Worm (Caenorhabditis elegans) whole organism, L2 larva: ENCODE results near the gene arrd-13.

Experiments
- C34F6.9 ChIP-seq: fragments of 150-350 bp; optimal IDR thresholded peaks from 2 replicates; lab custom pipeline; 2014; ENCODE audit warnings: missing biosample characterization, missing genetic modification characterization
- F13H6.1 ChIP-seq: sonication (generic microtip); optimal IDR thresholded peaks from 2 replicates; lab custom pipeline; 2016; ENCODE audit warnings: missing genetic modification characterization, missing compliant biosample characterization
- R02D3.7 ChIP-seq: fragments of 150-350 bp; optimal IDR thresholded peaks from 2 replicates; lab custom pipeline; 2014; ENCODE audit warnings: missing biosample characterization, missing genetic modification characterization
- Y55F3AM.14 ChIP-seq: fragments of 200-800 bp; sonication (Bioruptor generic); optimal IDR thresholded peaks from 2 replicates; lab custom pipeline; 2018; ENCODE audit warnings: mild to moderate bottlenecking, missing genetic modification characterization, missing compliant biosample characterization
- ZK546.5 ChIP-seq: sonication (generic microtip); optimal IDR thresholded peaks from 2 replicates; lab custom pipeline; 2017; ENCODE audit warnings: missing biosample characterization, missing genetic modification characterization
- aly-2 ChIP-seq: fragments of 150-350 bp; optimal IDR thresholded peaks from 2 replicates; lab custom pipeline; 2014; ENCODE audit warnings: missing biosample characterization, missing genetic modification characterization
- ama-1 ChIP-seq: fragments of 150-350 bp; optimal IDR thresholded peaks from 2 replicates; lab custom pipeline; 2018; ENCODE audit warnings: inconsistent platforms
- blmp-1 ChIP-seq: sonication (generic microtip); optimal IDR thresholded peaks from 2 replicates; lab custom pipeline; 2017; ENCODE audit warnings: missing genetic modification characterization, mild to moderate bottlenecking, missing compliant biosample characterization, antibody characterized with exemption, moderate library complexity; ENCODE audit not compliant: insufficient read depth
- ceh-16 ChIP-seq: fragments of 150-350 bp; optimal IDR thresholded peaks from 2 replicates; lab custom pipeline; 2014; ENCODE audit warnings: missing biosample characterization, missing genetic modification characterization
- ceh-82 ChIP-seq: fragments of 150-350 bp; optimal IDR thresholded peaks from 2 replicates; lab custom pipeline; 2014; ENCODE audit warnings: missing biosample characterization, missing genetic modification characterization
- crh-2 ChIP-seq: sonication (generic microtip); optimal IDR thresholded peaks from 2 replicates; lab custom pipeline; 2017; ENCODE audit warnings: missing biosample characterization, missing genetic modification characterization
- dmd-4 ChIP-seq: sonication (generic microtip); optimal IDR thresholded peaks from 2 replicates; lab custom pipeline; 2017; ENCODE audit warnings: missing biosample characterization, missing genetic modification characterization
- elt-1 ChIP-seq: fragments of 150-350 bp; optimal IDR thresholded peaks from 2 replicates; lab custom pipeline; 2014; ENCODE audit warnings: missing biosample characterization, missing genetic modification characterization
- elt-3 ChIP-seq: sonication (generic microtip); optimal IDR thresholded peaks from 2 replicates; lab custom pipeline; 2017; ENCODE audit warnings: missing biosample characterization, missing genetic modification characterization
- lin-11 ChIP-seq: fragments of 150-350 bp; sonication (generic microtip); optimal IDR thresholded peaks from 2 replicates; lab custom pipeline; 2014; ENCODE audit warnings: missing biosample characterization, missing genetic modification characterization, inconsistent platforms, mixed read lengths
- lin-13 ChIP-seq: fragments of 150-350 bp; optimal IDR thresholded peaks from 2 replicates; lab custom pipeline; 2014; ENCODE audit warnings: missing biosample characterization, missing genetic modification reagents, missing genetic modification characterization
- lin-39 ChIP-seq: fragments of 150-350 bp; optimal IDR thresholded peaks from 2 replicates; lab custom pipeline; 2014; ENCODE audit warnings: missing biosample characterization, missing genetic modification reagents, missing genetic modification characterization
- mab-5 ChIP-seq: fragments of 150-350 bp; optimal IDR thresholded peaks from 2 replicates; lab custom pipeline; 2014; ENCODE audit warnings: missing biosample characterization, missing genetic modification characterization
- mbf-1 ChIP-seq: sonication (generic microtip); optimal IDR thresholded peaks from 2 replicates; lab custom pipeline; 2017; ENCODE audit warnings: missing biosample characterization, missing genetic modification characterization
- mdl-1 ChIP-seq, 2 experiments: fragments of 150-350 bp in 1 of 2; sonication (generic microtip) in 1 of 2; optimal IDR thresholded peaks; 2 replicates each; lab custom pipeline; 2017; ENCODE audit warnings: missing biosample characterization in 2 of 2, missing genetic modification characterization in 2 of 2
- nhr-10 ChIP-seq: sonication (generic microtip); optimal IDR thresholded peaks from 2 replicates; lab custom pipeline; 2017; ENCODE audit warnings: missing biosample characterization, missing genetic modification characterization
- nhr-11 ChIP-seq: fragments of 150-350 bp; optimal IDR thresholded peaks from 2 replicates; lab custom pipeline; 2014; ENCODE audit warnings: missing biosample characterization, missing genetic modification characterization
- nhr-12 ChIP-seq: fragments of 150-350 bp; optimal IDR thresholded peaks from 2 replicates; lab custom pipeline; 2014; ENCODE audit warnings: missing biosample characterization, missing genetic modification characterization
- nhr-129 ChIP-seq: fragments of 150-350 bp; optimal IDR thresholded peaks from 2 replicates; lab custom pipeline; 2014; ENCODE audit warnings: missing biosample characterization, missing genetic modification characterization
- nhr-21 ChIP-seq: fragments of 150-350 bp; optimal IDR thresholded peaks from 2 replicates; lab custom pipeline; 2014; ENCODE audit warnings: missing biosample characterization, missing genetic modification characterization
- nhr-23 ChIP-seq: fragments of 150-350 bp; optimal IDR thresholded peaks from 2 replicates; lab custom pipeline; 2014; ENCODE audit warnings: missing biosample characterization, missing genetic modification reagents, missing genetic modification characterization
- nhr-237 ChIP-seq: fragments of 150-350 bp; optimal IDR thresholded peaks from 2 replicates; lab custom pipeline; 2014; ENCODE audit warnings: missing biosample characterization, missing genetic modification characterization
- nhr-6 ChIP-seq: fragments of 150-350 bp; optimal IDR thresholded peaks from 2 replicates; lab custom pipeline; 2014; ENCODE audit warnings: missing biosample characterization, missing genetic modification characterization
- skn-1 ChIP-seq: sonication (generic microtip); optimal IDR thresholded peaks from 2 replicates; lab custom pipeline; 2017; ENCODE audit warnings: missing biosample characterization, missing genetic modification characterization
- snpc-4 ChIP-seq: fragments of 150-350 bp; optimal IDR thresholded peaks from 2 replicates; lab custom pipeline; 2014; ENCODE audit warnings: missing biosample characterization, missing genetic modification characterization
- unc-39 ChIP-seq: fragments of 150-350 bp; optimal IDR thresholded peaks from 2 replicates; lab custom pipeline; 2014; ENCODE audit warnings: missing biosample characterization, missing genetic modification characterization
- unc-55 ChIP-seq: fragments of 150-350 bp; sonication (generic microtip); optimal IDR thresholded peaks from 3 replicates; lab custom pipeline; 2014; ENCODE audit warnings: missing biosample characterization, missing genetic modification reagents, missing genetic modification characterization
- ztf-1 ChIP-seq: fragments of 200-800 bp; sonication (Bioruptor generic); conservative IDR thresholded peaks from 2 replicates; pipeline ENCODE4 v1.3.6; 2022; ENCODE audit warnings: missing genetic modification characterization, missing compliant biosample characterization
- ztf-11 ChIP-seq: sonication (generic microtip); optimal IDR thresholded peaks from 2 replicates; lab custom pipeline; 2017; ENCODE audit warnings: missing biosample characterization, missing genetic modification characterization
- ztf-4 ChIP-seq: fragments of 150-350 bp; optimal IDR thresholded peaks from 2 replicates; lab custom pipeline; 2014; ENCODE audit warnings: missing biosample characterization, missing genetic modification characterization

Gene arrd-13

DNA sequence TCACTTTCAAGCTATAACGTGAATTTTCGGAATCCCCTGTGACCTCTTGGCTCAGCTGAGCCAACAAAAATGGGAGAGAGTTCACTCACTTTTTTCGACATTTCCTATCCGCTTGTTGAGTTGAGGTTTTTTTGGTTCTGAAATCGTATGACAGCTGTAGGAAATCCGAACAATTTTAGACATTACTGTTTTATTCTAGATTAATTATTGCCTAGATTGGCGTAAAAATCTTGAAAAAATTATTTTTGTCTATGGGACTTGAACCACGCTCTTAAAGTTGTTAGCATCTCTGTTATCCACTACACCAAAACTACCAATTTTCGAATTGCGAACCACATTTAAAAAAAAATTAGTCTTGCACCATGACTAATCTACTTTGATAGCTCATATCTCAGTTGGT, 25.7 kb downstream of the arrd-13 start, which contains the start of gene C01B9.4:
Gene C01B9.4, minus strand, starts transcription at position 101 of the 400 bp plus-strand sequence.
- TF ChIP-seq elt-1 (tag; lab: Kevin White, UChicago), result no peak
- TF ChIP-seq ama-1 (lab: Kevin White, UChicago), result no peak
- no peak for TF ChIP-seq ztf-4 (tag; lab: Kevin White, UChicago)
- TF ChIP-seq blmp-1 (tag; lab: Kevin White, UChicago), result no peak
- no peak for TF ChIP-seq snpc-4
- TF ChIP-seq nhr-21 (tag; lab: Kevin White, UChicago), result no peak
- TF ChIP-seq nhr-11, result no peak
- no peak for TF ChIP-seq aly-2 (tag; lab: Kevin White, UChicago)
- no peak for TF ChIP-seq ztf-11 (tag; lab: Kevin White, UChicago)
- TF ChIP-seq nhr-12, result no peak
- no peak for TF ChIP-seq unc-39 (tag; lab: Kevin White, UChicago)
- TF ChIP-seq unc-55 (GFP tag; lab: Kevin White, UChicago), result no peak
- no peak for TF ChIP-seq lin-39
- no peak for TF ChIP-seq nhr-129 (tag; lab: Kevin White, UChicago)
- TF ChIP-seq ZK546.5, result no peak
- no peak for TF ChIP-seq R02D3.7 (tag; lab: Kevin White, UChicago)
- TF ChIP-seq dmd-4 (tag; lab: Kevin White, UChicago), result no peak
- no peak for TF ChIP-seq Y55F3AM.14 (GFP tag; lab: Kevin White, UChicago)
- TF ChIP-seq elt-3 (tag; lab: Kevin White, UChicago), result no peak

ce11 chrII:13785582-13785981, 27.4 kb downstream of the arrd-13 start:
- no peak for TF ChIP-seq C34F6.9 (tag; lab: Kevin White, UChicago)
- no peak for TF ChIP-seq ceh-82 (tag; lab: Kevin White, UChicago)
- TF ChIP-seq mbf-1, result no peak
- no peak for TF ChIP-seq lin-13 (GFP tag; lab: Kevin White, UChicago)
- no peak for TF ChIP-seq unc-39 (tag; lab: Kevin White, UChicago)
- TF ChIP-seq dmd-4 (tag; lab: Kevin White, UChicago), result no peak
- TF ChIP-seq nhr-12, result no peak
- TF ChIP-seq F13H6.1 (tag; lab: Kevin White, UChicago), result no peak
- TF ChIP-seq ama-1 (lab: Kevin White, UChicago), result no peak
- TF ChIP-seq ZK546.5, result no peak
- TF ChIP-seq ztf-1, result no peak
- TF ChIP-seq blmp-1 (tag; lab: Kevin White, UChicago), result no peak
- TF ChIP-seq aly-2 (tag; lab: Kevin White, UChicago), result no peak
- no peak for TF ChIP-seq ceh-16 (tag; lab: Kevin White, UChicago)
- no peak for TF ChIP-seq lin-11
- TF ChIP-seq mdl-1 (tag; optimal IDR thresholded peaks at IDR 0.05; lab: Kevin White, UChicago), result no peak
- TF ChIP-seq snpc-4, result no peak
- TF ChIP-seq nhr-23 (tag; lab: Kevin White, UChicago), result no peak
- TF ChIP-seq ztf-4 (tag; lab: Kevin White, UChicago), result no peak

- no peak for TF ChIP-seq dmd-4 (tag; lab: Kevin White, UChicago)
- TF ChIP-seq nhr-6, result no peak
- TF ChIP-seq skn-1 (tag; lab: Kevin White, UChicago), result no peak
- no peak for TF ChIP-seq lin-13 (GFP tag; lab: Kevin White, UChicago)
- no peak for TF ChIP-seq unc-55 (GFP tag; lab: Kevin White, UChicago)
- TF ChIP-seq mbf-1, result no peak
- TF ChIP-seq Y55F3AM.14 (GFP tag; lab: Kevin White, UChicago), result no peak
- no peak for TF ChIP-seq lin-39
- TF ChIP-seq ama-1 (lab: Kevin White, UChicago), result no peak
These were observed 28.7 kb downstream of the arrd-13 start for ce11 chrII:13786899-13787298.

- TF ChIP-seq elt-3 (tag; lab: Kevin White, UChicago) (no peak), ztf-1 (no peak), snpc-4 (peak; percentile 32), nhr-237 (tag; lab: Kevin White, UChicago) (no peak), F13H6.1 (tag; lab: Kevin White, UChicago) (peak; percentile 42), unc-39 (tag; lab: Kevin White, UChicago) (no peak), skn-1 (tag; lab: Kevin White, UChicago) (no peak), R02D3.7 (tag; lab: Kevin White, UChicago) (no peak)
- TF ChIP-seq, all 48 proteins: peak for 2
These were observed 30.6 kb downstream of the arrd-13 start for ce11 chrII:13788813-13789212.

DNA sequence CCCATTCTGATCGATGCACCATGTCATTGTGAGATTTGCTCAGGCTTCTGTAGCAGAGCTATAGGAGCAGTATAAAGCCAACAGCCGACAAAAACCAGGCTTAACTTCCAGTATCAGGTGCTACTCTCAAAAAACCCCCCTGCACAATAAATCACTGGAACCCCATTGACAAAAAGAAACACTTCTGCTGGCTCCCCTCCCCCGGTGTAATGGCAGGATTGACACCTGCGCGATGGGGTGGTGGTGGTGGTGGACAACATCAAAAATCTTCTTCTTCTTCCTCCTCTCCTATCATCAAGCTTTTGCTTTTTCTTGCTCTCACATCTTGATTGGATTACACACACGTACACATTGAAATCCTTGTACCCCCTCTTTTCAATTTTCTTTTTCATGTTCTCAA, 31.5 kb downstream of the arrd-13 start:
- TF ChIP-seq dmd-4 (tag; lab: Kevin White, UChicago), result no peak
- no peak for TF ChIP-seq crh-2 (tag; lab: Kevin White, UChicago)
- no peak for TF ChIP-seq lin-13 (GFP tag; lab: Kevin White, UChicago)
- TF ChIP-seq nhr-129 (tag; lab: Kevin White, UChicago), result no peak
- no peak for TF ChIP-seq mab-5
- no peak for TF ChIP-seq ZK546.5
- TF ChIP-seq nhr-10, result no peak
